Worm (Caenorhabditis elegans) whole organism, L1 larva: Measurements from ENCODE around the gene C56G2.5.
A peak's percentile ranks its signal among the peaks of the same experiment; 100 is the strongest.

Experiments
- ama-1 ChIP-seq: fragments of 150-350 bp; optimal IDR thresholded peaks from 2 replicates; lab custom pipeline; 2014
- irx-1 ChIP-seq: sonication (generic microtip); optimal IDR thresholded peaks from 2 replicates; lab custom pipeline; 2016; ENCODE audit warnings: missing genetic modification characterization, missing compliant biosample characterization
- mdl-1 ChIP-seq, 2 experiments: fragments of 150-350 bp; optimal IDR thresholded peaks; 2 replicates each; lab custom pipeline; 2014 to 2017; ENCODE audit warnings: missing biosample characterization in 2 of 2, missing genetic modification characterization in 2 of 2, inconsistent platforms in 1 of 2
- nhr-11 ChIP-seq: fragments of 150-350 bp; optimal IDR thresholded peaks from 2 replicates; lab custom pipeline; 2014; ENCODE audit warnings: missing biosample characterization, missing genetic modification characterization
- snpc-4 ChIP-seq: fragments of 150-350 bp; optimal IDR thresholded peaks from 2 replicates; lab custom pipeline; 2014; ENCODE audit warnings: missing biosample characterization, missing genetic modification characterization
- tbx-2 ChIP-seq: sonication (generic microtip); optimal IDR thresholded peaks from 2 replicates; lab custom pipeline; 2016; ENCODE audit warnings: missing genetic modification characterization, missing compliant biosample characterization

ce11 chrIII:6360825-6361224, 36.8 kb upstream of the C56G2.5 start:
- no peak for TF ChIP-seq ama-1 (lab: Kevin White, UChicago)
- no peak for TF ChIP-seq irx-1 (tag; lab: Kevin White, UChicago)
- TF ChIP-seq nhr-11 (tag; lab: Kevin White, UChicago), result no peak
- TF ChIP-seq snpc-4, result no peak
- TF ChIP-seq mdl-1 (tag; optimal IDR thresholded peaks at IDR 0.05; lab: Kevin White, UChicago), result peak in 1 of 2 experiments; percentile 58
- peak; percentile 2 for TF ChIP-seq tbx-2 (tag; lab: Kevin White, UChicago)
